Fruit fly (Drosophila melanogaster) whole organism, embryonic: Measurements from ENCODE around the gene CG15602.

ENCODE experiments used
- Atf3 ChIP-seq: fragments of 200-800 bp; sonication (Bioruptor generic); optimal IDR thresholded peaks from 3 replicates; lab custom pipeline; 2016; ENCODE audit warnings: missing biosample characterization, missing genetic modification characterization
- Bgb ChIP-seq: fragments of 200-800 bp; sonication (Bioruptor generic); IDR thresholded peaks from 2 replicates; pipeline ENCODE4 v1.3.6; 2022; ENCODE audit warnings: missing biosample characterization, missing genetic modification characterization; ENCODE audit not compliant: partially characterized antibody
- CG10959 ChIP-seq: fragments of 200-800 bp; sonication (Bioruptor generic); IDR thresholded peaks from 2 replicates; pipeline ENCODE4 v1.3.6; 2022; ENCODE audit warnings: missing biosample characterization, missing genetic modification characterization
- CG13123 ChIP-seq: fragments of 200-800 bp; sonication (Bioruptor generic); optimal IDR thresholded peaks from 2 replicates; lab custom pipeline; 2016; ENCODE audit warnings: missing biosample characterization, missing genetic modification characterization
- CG14965 ChIP-seq: fragments of 200-800 bp; sonication (Bioruptor generic); optimal IDR thresholded peaks from 2 replicates; lab custom pipeline; 2016; ENCODE audit warnings: missing biosample characterization, missing genetic modification characterization, borderline replicate concordance
- CG17328 ChIP-seq: fragments of 200-800 bp; sonication (Bioruptor generic); IDR thresholded peaks from 2 replicates; pipeline ENCODE4 v1.3.6; 2022; ENCODE audit warnings: missing biosample characterization, missing genetic modification characterization
- CG1792 ChIP-seq: fragments of 200-800 bp; sonication (Bioruptor generic); optimal IDR thresholded peaks from 2 replicates; lab custom pipeline; 2016; ENCODE audit warnings: missing biosample characterization, missing genetic modification characterization
- CG30403 ChIP-seq: fragments of 200-800 bp; sonication (Bioruptor generic); optimal IDR thresholded peaks from 3 replicates; lab custom pipeline; 2016; ENCODE audit warnings: missing biosample characterization, missing genetic modification characterization
- CG3065 ChIP-seq: fragments of 200-800 bp; sonication (Bioruptor generic); optimal IDR thresholded peaks from 2 replicates; lab custom pipeline; 2016; ENCODE audit warnings: missing biosample characterization, missing genetic modification characterization
- CG3995 ChIP-seq: fragments of 200-800 bp; sonication (Bioruptor generic); optimal IDR thresholded peaks from 3 replicates; lab custom pipeline; 2016; ENCODE audit warnings: missing biosample characterization, missing genetic modification characterization
- CG4404 ChIP-seq: fragments of 200-800 bp; sonication (Bioruptor generic); IDR thresholded peaks from 2 replicates; pipeline ENCODE4 v1.3.6; 2022; ENCODE audit warnings: missing biosample characterization, missing genetic modification characterization
- CG6791 ChIP-seq: fragments of 200-800 bp; sonication (Bioruptor generic); IDR thresholded peaks from 3 replicates; pipeline ENCODE4 v1.3.6; 2022; ENCODE audit warnings: missing biosample characterization, missing genetic modification characterization; ENCODE audit not compliant: partially characterized antibody
- CG9876 ChIP-seq: fragments of 200-800 bp; sonication (Bioruptor generic); optimal IDR thresholded peaks from 2 replicates; lab custom pipeline; 2016; ENCODE audit warnings: missing biosample characterization, missing genetic modification characterization
- Drgx ChIP-seq: fragments of 200-800 bp; sonication (Bioruptor generic); IDR thresholded peaks from 2 replicates; pipeline ENCODE4 v1.3.6; 2022; ENCODE audit warnings: missing biosample characterization, missing genetic modification characterization
- Ets65A ChIP-seq: fragments of 200-800 bp; sonication (Bioruptor generic); peaks from one replicate; lab custom pipeline; 2016; ENCODE audit warnings: missing biosample characterization, missing genetic modification characterization
- Fer1 ChIP-seq: fragments of 200-800 bp; sonication (Bioruptor generic); optimal IDR thresholded peaks from 2 replicates; lab custom pipeline; 2017; ENCODE audit warnings: missing biosample characterization, mild to moderate bottlenecking, missing genetic modification characterization
- HLH3B ChIP-seq: fragments of 200-800 bp; sonication (Bioruptor generic); IDR thresholded peaks from 2 replicates; pipeline ENCODE4 v1.3.6; 2022; ENCODE audit warnings: missing biosample characterization, missing genetic modification characterization
- HmgD ChIP-seq: fragments of 200-800 bp; sonication (Bioruptor generic); optimal IDR thresholded peaks from 3 replicates; lab custom pipeline; 2016; ENCODE audit warnings: missing biosample characterization, missing genetic modification characterization
- Hsf ChIP-seq: fragments of 200-800 bp; sonication (Bioruptor generic); optimal IDR thresholded peaks from 3 replicates; lab custom pipeline; 2016; ENCODE audit warnings: missing biosample characterization, missing genetic modification characterization
- Max ChIP-seq: fragments of 200-800 bp; sonication (Bioruptor generic); optimal IDR thresholded peaks from 2 replicates; lab custom pipeline; 2016; ENCODE audit warnings: missing biosample characterization, mild to moderate bottlenecking, missing genetic modification characterization
- Med ChIP-seq: fragments of 200-800 bp; sonication (Bioruptor generic); peaks from one replicate; lab custom pipeline; 2016; ENCODE audit warnings: missing biosample characterization, missing genetic modification characterization, mild to moderate bottlenecking, inconsistent platforms, moderate library complexity
- Meics ChIP-seq: fragments of 200-800 bp; sonication (Bioruptor generic); optimal IDR thresholded peaks from 2 replicates; lab custom pipeline; 2017; ENCODE audit warnings: missing biosample characterization, mild to moderate bottlenecking, missing genetic modification characterization
- NC2α ChIP-seq: fragments of 200-800 bp; sonication (Bioruptor generic); optimal IDR thresholded peaks from 2 replicates; lab custom pipeline; 2016; ENCODE audit warnings: missing biosample characterization, missing genetic modification characterization
- Rfx ChIP-seq: fragments of 200-800 bp; sonication (Bioruptor generic); IDR thresholded peaks from 2 replicates; pipeline ENCODE4 v1.3.6; 2022; ENCODE audit warnings: missing biosample characterization, missing genetic modification characterization
- Ssrp ChIP-seq: fragments of 200-800 bp; sonication (Bioruptor generic); optimal IDR thresholded peaks from 2 replicates; lab custom pipeline; 2018; ENCODE audit warnings: missing biosample characterization, mild to moderate bottlenecking, missing genetic modification characterization, moderate library complexity
- Stat92E ChIP-seq, 3 experiments: fragments of >200 bp in 2 of 3; fragments of 200-800 bp in 1 of 3; sonication (Bioruptor generic) in 1 of 3; optimal IDR thresholded peaks; 2 replicates each; lab custom pipeline; 2017 to 2019; ENCODE audit warnings: missing biosample characterization in 3 of 3, missing genetic modification characterization in 3 of 3, mild to moderate bottlenecking in 1 of 3, moderate library complexity in 1 of 3
- Trl ChIP-seq, 3 experiments: fragments of >200 bp in 2 of 3; fragments of 200-800 bp in 1 of 3; sonication (Bioruptor generic) in 1 of 3; optimal IDR thresholded peaks; 2 replicates in 1 of 3; 3 replicates in 2 of 3; lab custom pipeline; 2016 to 2017; ENCODE audit warnings: missing biosample characterization in 1 of 3, missing genetic modification characterization in 1 of 3
- ash1 ChIP-seq: fragments of 200-800 bp; sonication (Bioruptor generic); optimal IDR thresholded peaks from 2 replicates; lab custom pipeline; 2018; ENCODE audit warnings: missing biosample characterization, mild to moderate bottlenecking, missing genetic modification characterization
- btn ChIP-seq: fragments of 200-800 bp; sonication (Bioruptor generic); optimal IDR thresholded peaks from 2 replicates; lab custom pipeline; 2016; ENCODE audit warnings: missing biosample characterization, missing genetic modification characterization
- caup ChIP-seq: fragments of 200-800 bp; sonication (Bioruptor generic); optimal IDR thresholded peaks from 3 replicates; lab custom pipeline; 2017; ENCODE audit warnings: missing biosample characterization, mild to moderate bottlenecking, missing genetic modification characterization, moderate library complexity; ENCODE audit not compliant: severe bottlenecking
- chn ChIP-seq: fragments of 200-800 bp; sonication (Bioruptor generic); optimal IDR thresholded peaks from 2 replicates; lab custom pipeline; 2016; ENCODE audit warnings: missing biosample characterization, missing genetic modification characterization
- ci ChIP-seq: fragments of 200-800 bp; sonication (Bioruptor generic); IDR thresholded peaks from 3 replicates; pipeline ENCODE4 v1.3.6; 2022; ENCODE audit warnings: missing biosample characterization, missing genetic modification characterization
- corto ChIP-seq: fragments of 200-800 bp; sonication (Bioruptor generic); optimal IDR thresholded peaks from 2 replicates; lab custom pipeline; 2016; ENCODE audit warnings: missing biosample characterization, mild to moderate bottlenecking, missing genetic modification characterization, moderate library complexity
- dati ChIP-seq: fragments of 200-800 bp; sonication (Bioruptor generic); IDR thresholded peaks from 2 replicates; pipeline ENCODE4 v1.3.6; 2022; ENCODE audit warnings: missing biosample characterization, missing genetic modification characterization
- fd3F ChIP-seq: fragments of 200-800 bp; sonication (Bioruptor generic); optimal IDR thresholded peaks from 2 replicates; lab custom pipeline; 2018; ENCODE audit warnings: missing biosample characterization, mild to moderate bottlenecking, missing genetic modification characterization, moderate library complexity
- gem ChIP-seq: fragments of 200-800 bp; sonication (Bioruptor generic); optimal IDR thresholded peaks from 2 replicates; lab custom pipeline; 2019; ENCODE audit warnings: missing biosample characterization, mild to moderate bottlenecking, missing genetic modification characterization, moderate library complexity
- jigr1 ChIP-seq: fragments of 200-800 bp; sonication (Bioruptor generic); IDR thresholded peaks from 3 replicates; pipeline ENCODE4 v1.3.6; 2022; ENCODE audit warnings: missing biosample characterization, missing genetic modification characterization
- kah ChIP-seq: fragments of 200-800 bp; sonication (Bioruptor generic); optimal IDR thresholded peaks from 2 replicates; lab custom pipeline; 2018; ENCODE audit warnings: missing biosample characterization, mild to moderate bottlenecking, missing genetic modification characterization
- mirr ChIP-seq: fragments of 200-800 bp; sonication (Bioruptor generic); optimal IDR thresholded peaks from 3 replicates; lab custom pipeline; 2018; ENCODE audit warnings: missing biosample characterization, mild to moderate bottlenecking, missing genetic modification characterization
- salm ChIP-seq: fragments of 200-800 bp; sonication (Bioruptor generic); optimal IDR thresholded peaks from 2 replicates; lab custom pipeline; 2018; ENCODE audit warnings: missing biosample characterization, mild to moderate bottlenecking, missing genetic modification characterization
- sd ChIP-seq: fragments of 200-800 bp; sonication (Bioruptor generic); optimal IDR thresholded peaks from 3 replicates; lab custom pipeline; 2018; ENCODE audit warnings: missing biosample characterization, mild to moderate bottlenecking, missing genetic modification characterization, moderate library complexity
- slp2 ChIP-seq: fragments of 200-800 bp; sonication (Bioruptor generic); optimal IDR thresholded peaks from 2 replicates; lab custom pipeline; 2016; ENCODE audit warnings: missing biosample characterization, missing genetic modification characterization
- stc ChIP-seq: fragments of 200-800 bp; sonication (Bioruptor generic); IDR thresholded peaks from 2 replicates; pipeline ENCODE4 v1.3.6; 2022; ENCODE audit warnings: missing biosample characterization, missing genetic modification characterization
- tgo ChIP-seq: fragments of 200-800 bp; sonication (Bioruptor generic); IDR thresholded peaks from 3 replicates; pipeline ENCODE4 v1.3.6; 2022; ENCODE audit warnings: missing biosample characterization, missing genetic modification characterization
- trem ChIP-seq: fragments of 200-800 bp; optimal IDR thresholded peaks from 3 replicates; lab custom pipeline; 2019; ENCODE audit warnings: missing biosample characterization, mild to moderate bottlenecking, missing genetic modification characterization, moderate library complexity
- twi ChIP-seq: fragments of 200-800 bp; optimal IDR thresholded peaks from 2 replicates; lab custom pipeline; 2019; ENCODE audit warnings: missing biosample characterization, mild to moderate bottlenecking, missing genetic modification characterization, moderate library complexity
- tx ChIP-seq: fragments of 200-800 bp; sonication (Bioruptor generic); optimal IDR thresholded peaks from 2 replicates; lab custom pipeline; 2016; ENCODE audit warnings: missing biosample characterization, missing genetic modification characterization
- vvl ChIP-seq: fragments of 200-800 bp; sonication (Bioruptor generic); IDR thresholded peaks from 2 replicates; pipeline ENCODE4 v1.3.6; 2022; ENCODE audit warnings: missing biosample characterization, missing genetic modification characterization
- wor ChIP-seq: fragments of 200-800 bp; sonication (Bioruptor generic); IDR thresholded peaks from 2 replicates; pipeline ENCODE4 v1.3.6; 2022; ENCODE audit warnings: missing biosample characterization, missing genetic modification characterization

The CG15602 gene

dm6 chrX:15811666-15812614 lies 12.7 kb downstream of the CG15602 start (continued):
- TF ChIP-seq gem (tag; lab: Kevin White, UChicago) (no peak), Ssrp (no peak), Max (GFP tag; lab: Kevin White, UChicago) (no peak), vvl (no peak), btn (GFP tag; lab: Kevin White, UChicago) (no peak), CG10959 (GFP tag; lab: Robert Waterston, UW) (no peak), CG3065 (GFP tag; lab: Kevin White, UChicago) (no peak), CG13123 (no peak), slp2 (GFP tag; lab: Kevin White, UChicago) (no peak), chn (GFP tag; lab: Kevin White, UChicago) (no peak), stc (GFP tag; lab: Robert Waterston, UW) (peak; percentile 26; the same call in 1 of the 2 replicates), CG9876 (no peak), trem (tag; lab: Kevin White, UChicago) (no peak), kah (no peak), Atf3 (GFP tag; lab: Kevin White, UChicago) (no peak), jigr1 (GFP tag; lab: Robert Waterston, UW) (no peak), salm (tag; lab: Kevin White, UChicago) (no peak), ash1 (GFP tag; lab: Kevin White, UChicago) (no peak), tx (GFP tag; lab: Kevin White, UChicago) (no peak), Meics (GFP tag; lab: Kevin White, UChicago) (no peak), CG30403 (GFP tag; lab: Kevin White, UChicago) (no peak), HmgD (GFP tag; lab: Kevin White, UChicago) (no peak), CG4404 (GFP tag; lab: Robert Waterston, UW) (no peak), caup (GFP tag; lab: Kevin White, UChicago) (no peak), sd (tag; lab: Kevin White, UChicago) (peak; percentile 79), CG3995 (GFP tag; lab: Kevin White, UChicago) (no peak), Hsf (no peak), mirr (GFP tag; lab: Kevin White, UChicago) (peak; percentile 44), wor (GFP tag; lab: Robert Waterston, UW) (no peak), tgo (GFP tag; lab: Robert Waterston, UW) (no peak), twi (tag; lab: Kevin White, UChicago) (no peak), Drgx (no peak; the same call in 1 of the 2 replicates), Stat92E (GFP tag; optimal IDR thresholded peaks at IDR 0.05; lab: Kevin White, UChicago) (no peak), ci (GFP tag; lab: Robert Waterston, UW) (no peak; the same call in 2 of the 3 replicates), Ets65A (GFP tag; lab: Kevin White, UChicago) (no peak), dati (GFP tag; lab: Robert Waterston, UW) (no peak), HLH3B (GFP tag; lab: Robert Waterston, UW) (peak; percentile 14; the same call in 1 of the 2 replicates), CG17328 (GFP tag; lab: Robert Waterston, UW) (no peak), Bgb (GFP tag; lab: Robert Waterston, UW) (no peak; the same call in 1 of the 2 replicates), NC2α (GFP tag; lab: Kevin White, UChicago) (no peak), Fer1 (GFP tag; lab: Kevin White, UChicago) (peak; percentile 12), CG1792 (GFP tag; lab: Kevin White, UChicago) (no peak), Rfx (peak; percentile 51), Med (peak; percentile 32), CG6791 (GFP tag; lab: Robert Waterston, UW) (no peak), corto (GFP tag; lab: Kevin White, UChicago) (peak; percentile 54), CG14965 (GFP tag; lab: Kevin White, UChicago) (no peak), Trl (optimal IDR thresholded peaks at IDR 0.05; lab: Kevin White, UChicago) (peak; percentile 98 to 99), Trl (GFP tag; optimal IDR thresholded peaks at IDR 0.05; lab: Kevin White, UChicago) (peak; percentile 61), fd3F (GFP tag; lab: Kevin White, UChicago) (no peak)
